Worm (Caenorhabditis elegans) whole organism, late embryonic: ENCODE measurements around the gene T28A11.4.

ENCODE experiments used
- nhr-11 ChIP-seq: fragments of 150-350 bp; optimal IDR thresholded peaks from 2 replicates; lab custom pipeline; 2014; ENCODE audit warnings: missing biosample characterization, missing genetic modification characterization

T28A11.4 gene

ce11 chrV:3320432-3320831 is 46.6 kb downstream of the T28A11.4 start, which contains the start of gene C17B7.14:
TSS of gene C17B7.14 (minus strand) at chrV:3320532.
- no peak for TF ChIP-seq nhr-11 (tag; lab: Kevin White, UChicago)
- TF ChIP-seq, all 69 proteins: peak for 0
